Worm (Caenorhabditis elegans) whole organism, midembryonic: Measurements from ENCODE around the gene zhit-3.

Experiments used
- T22C8.4 ChIP-seq: fragments of 200-800 bp; sonication (Bioruptor generic); IDR thresholded peaks from 2 replicates; pipeline ENCODE4 v1.3.6; 2022; ENCODE audit warnings: missing genetic modification characterization, missing compliant biosample characterization
- cog-1 ChIP-seq: sonication (generic microtip); optimal IDR thresholded peaks from 2 replicates; lab custom pipeline; 2016; ENCODE audit warnings: missing genetic modification characterization, missing compliant biosample characterization
- flt-1 ChIP-seq: fragments of 200-800 bp; sonication (Bioruptor generic); IDR thresholded peaks from 2 replicates; pipeline ENCODE4 v1.3.6; 2022; ENCODE audit warnings: missing genetic modification characterization, missing compliant biosample characterization
- med-1 ChIP-seq: sonication (generic microtip); optimal IDR thresholded peaks from 2 replicates; lab custom pipeline; 2017; ENCODE audit warnings: missing genetic modification characterization, mild to moderate bottlenecking, missing compliant biosample characterization, antibody characterized with exemption, missing genetic modification reagents; ENCODE audit not compliant: insufficient read depth
- ref-1 ChIP-seq: fragments of 200-800 bp; sonication (Bioruptor generic); conservative IDR thresholded peaks from 2 replicates; pipeline ENCODE4 v1.3.6; 2022; ENCODE audit warnings: missing genetic modification reagents, missing genetic modification characterization, missing compliant biosample characterization
- tab-1 ChIP-seq: fragments of 200-800 bp; sonication (Bioruptor generic); IDR thresholded peaks from 2 replicates; pipeline ENCODE4 v1.3.6; 2022; ENCODE audit warnings: missing genetic modification characterization, missing compliant biosample characterization
- ztf-29 ChIP-seq: fragments of 200-800 bp; sonication (Bioruptor generic); IDR thresholded peaks from 2 replicates; pipeline ENCODE4 v1.3.6; 2022; ENCODE audit warnings: missing genetic modification reagents, missing genetic modification characterization, missing compliant biosample characterization

DNA sequence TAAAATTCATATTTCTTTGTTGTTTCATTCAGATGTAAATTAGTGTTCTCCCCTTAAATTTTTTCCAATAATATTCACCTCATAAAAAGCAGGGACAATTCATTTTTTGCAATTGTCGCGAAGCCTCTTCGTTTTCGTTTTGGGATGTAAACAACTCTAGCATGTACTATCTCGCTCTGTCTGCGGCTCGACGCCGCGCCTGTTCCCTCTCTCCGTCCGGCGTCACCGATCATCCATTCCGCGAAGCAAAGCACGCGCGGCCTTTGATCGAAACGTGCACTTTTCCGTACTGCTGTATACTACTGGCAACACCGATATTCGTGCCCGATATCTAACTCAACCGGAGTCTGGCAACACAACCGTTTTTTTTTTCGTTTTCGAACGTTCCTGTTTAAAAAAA, 35.0 kb upstream of the zhit-3 start:
- TF ChIP-seq T22C8.4 (GFP tag; lab: Robert Waterston, UW) (no peak), med-1 (no peak), ref-1 (GFP tag; lab: Robert Waterston, UW) (no peak), tab-1 (GFP tag; lab: Robert Waterston, UW) (no peak), cog-1 (tag; lab: Kevin White, UChicago) (no peak), flt-1 (GFP tag; lab: Robert Waterston, UW) (no peak), ztf-29 (GFP tag; lab: Robert Waterston, UW) (no peak)
